Fruit fly (Drosophila melanogaster): ENCODE measurements around the gene CG3557.

Gene CG3557

dm6 chr2L:2380805-2381204, 4.8 kb downstream of the CG3557 start, which contains the start of gene Eogt (continued):
- peak; percentile 90 for TF ChIP-seq lab (GFP tag; optimal IDR thresholded peaks at IDR 0.05)
- peak; percentile 76 for TF ChIP-seq CG6813 (GFP tag; optimal IDR thresholded peaks at IDR 0.05)
- peak; percentile 96 for TF ChIP-seq Ssrp (tag; optimal IDR thresholded peaks at IDR 0.05)
- peak; percentile 64 for TF ChIP-seq Atf3 (GFP tag; optimal IDR thresholded peaks at IDR 0.05)
- peak in 1 of 2 experiments; percentile 56 for TF ChIP-seq insv (GFP tag; optimal IDR thresholded peaks at IDR 0.05)
- TF ChIP-seq NfI (GFP tag; optimal IDR thresholded peaks at IDR 0.05) = peak; percentile 91
- TF ChIP-seq CG1647 (GFP tag; optimal IDR thresholded peaks at IDR 0.05) = peak; percentile 65
- TF ChIP-seq hbn (GFP tag; IDR thresholded peaks at IDR 0.05; ENCODE audit: partially characterized antibody) = no peak
- TF ChIP-seq gce (GFP tag; IDR thresholded peaks at IDR 0.05) = peak; percentile 95
- TF ChIP-seq sim (GFP tag; IDR thresholded peaks at IDR 0.05) = peak; percentile 92
- TF ChIP-seq CG5953 (GFP tag; IDR thresholded peaks at IDR 0.05) = peak; percentile 94
- TF ChIP-seq unc-4 (GFP tag; IDR thresholded peaks at IDR 0.05; ENCODE audit: partially characterized antibody) = no peak
- TF ChIP-seq Taf1 (GFP tag; IDR thresholded peaks at IDR 0.05) = peak; percentile 89
- peak; percentile 97 for TF ChIP-seq CG14014 (GFP tag; IDR thresholded peaks at IDR 0.05)
- TF ChIP-seq CG18011 (GFP tag; optimal IDR thresholded peaks at IDR 0.05) = peak; percentile 86
- peak; percentile 95 for TF ChIP-seq NFAT (GFP tag; IDR thresholded peaks at IDR 0.05)
- peak; percentile 86 for TF ChIP-seq CG11560 (tag; IDR thresholded peaks at IDR 0.05)
- TF ChIP-seq Dbx (GFP tag; IDR thresholded peaks at IDR 0.05) = peak; percentile 95
- peak; percentile 84 for TF ChIP-seq CG9437 (GFP tag; optimal IDR thresholded peaks at IDR 0.05)
- TF ChIP-seq CG11696 (GFP tag; IDR thresholded peaks at IDR 0.05) = peak; percentile 100
- TF ChIP-seq CG15514 (GFP tag; optimal IDR thresholded peaks at IDR 0.05) = peak; percentile 77
- TF ChIP-seq ewg (GFP tag; optimal IDR thresholded peaks at IDR 0.05) = peak; percentile 84
- TF ChIP-seq CG6765 (GFP tag; optimal IDR thresholded peaks at IDR 0.05) = peak; percentile 43
- peak; percentile 98 for TF ChIP-seq CG1603 (tag; optimal IDR thresholded peaks at IDR 0.05)
- TF ChIP-seq shn (GFP tag; optimal IDR thresholded peaks at IDR 0.05) = peak; percentile 57
- TF ChIP-seq CG4730 (GFP tag; IDR thresholded peaks at IDR 0.05) = peak; percentile 95
- peak; percentile 95 for TF ChIP-seq CG1602 (GFP tag; optimal IDR thresholded peaks at IDR 0.05)
- peak; percentile 94 for TF ChIP-seq CG2889 (GFP tag; IDR thresholded peaks at IDR 0.05)
- TF ChIP-seq CG34224 (GFP tag; IDR thresholded peaks at IDR 0.05; ENCODE audit: partially characterized antibody) = no peak
- peak; percentile 45 for TF ChIP-seq exex (tag; optimal IDR thresholded peaks at IDR 0.05)
- peak; percentile 80 for TF ChIP-seq Max (GFP tag; optimal IDR thresholded peaks at IDR 0.05)
- peak; percentile 88 for TF ChIP-seq CG12219 (GFP tag; optimal IDR thresholded peaks at IDR 0.05)
- peak; percentile 68 for TF ChIP-seq NC2β (GFP tag; optimal IDR thresholded peaks at IDR 0.05)
- peak; percentile 68 for TF ChIP-seq CG8944 (GFP tag; optimal IDR thresholded peaks at IDR 0.05)
- TF ChIP-seq pita (GFP tag; optimal IDR thresholded peaks at IDR 0.05) = peak; percentile 64
- peak in 1 of 2 experiments; percentile 96 for TF ChIP-seq bsh (GFP tag; optimal IDR thresholded peaks at IDR 0.05)
- peak; percentile 58 for TF ChIP-seq Side (GFP tag; optimal IDR thresholded peaks at IDR 0.05)
- TF ChIP-seq CG1233 (GFP tag; optimal IDR thresholded peaks at IDR 0.05) = peak; percentile 86
- TF ChIP-seq luna (GFP tag; optimal IDR thresholded peaks at IDR 0.05) = no peak
- peak; percentile 88 for TF ChIP-seq tin (GFP tag; optimal IDR thresholded peaks at IDR 0.05)
- TF ChIP-seq ato (GFP tag; IDR thresholded peaks at IDR 0.05; ENCODE audit: partially characterized antibody) = no peak
- TF ChIP-seq CG8290 (GFP tag; optimal IDR thresholded peaks at IDR 0.05) = peak; percentile 84
- peak; percentile 58 to 98 for TF ChIP-seq CG8290 (tag; optimal IDR thresholded peaks at IDR 0.05)
- no peak for TF ChIP-seq NK7.1 (GFP tag; optimal IDR thresholded peaks at IDR 0.05)
- TF ChIP-seq gcm (GFP tag; optimal IDR thresholded peaks at IDR 0.05) = peak; percentile 93
- peak; percentile 70 for TF ChIP-seq CG6654 (GFP tag; optimal IDR thresholded peaks at IDR 0.05)
- peak; percentile 69 for TF ChIP-seq Asciz (GFP tag; optimal IDR thresholded peaks at IDR 0.05)
- peak; percentile 97 for TF ChIP-seq CG10959 (GFP tag; IDR thresholded peaks at IDR 0.05)
- peak; percentile 94 for TF ChIP-seq CG1024 (GFP tag; IDR thresholded peaks at IDR 0.05)
- peak; percentile 27 for TF ChIP-seq CG1792 (GFP tag; optimal IDR thresholded peaks at IDR 0.05)
- peak; percentile 96 for TF ChIP-seq esg (GFP tag; conservative IDR thresholded peaks at IDR 0.05)

Data from whole organism, embryonic.